Fruit fly (Drosophila melanogaster) whole organism, pupa: ENCODE results near the gene dan.

Source experiments
- CG10348 ChIP-seq: fragments of 200-800 bp; sonication (Bioruptor generic); IDR thresholded peaks from 2 replicates; pipeline ENCODE4 v1.3.6; 2022; ENCODE audit warnings: missing biosample characterization, missing genetic modification characterization
- CG12605 ChIP-seq: fragments of 200-800 bp; sonication (Bioruptor generic); IDR thresholded peaks from 2 replicates; pipeline ENCODE4 v1.3.6; 2022; ENCODE audit warnings: missing biosample characterization, missing genetic modification characterization
- CG13204 ChIP-seq: fragments of 200-800 bp; sonication (Bioruptor generic); optimal IDR thresholded peaks from 2 replicates; lab custom pipeline; 2018; ENCODE audit warnings: missing biosample characterization, mild to moderate bottlenecking, missing genetic modification characterization, moderate library complexity
- CG14655 ChIP-seq: fragments of 200-800 bp; sonication (Bioruptor generic); optimal IDR thresholded peaks from 3 replicates; lab custom pipeline; 2017; ENCODE audit warnings: mild to moderate bottlenecking, missing biosample characterization, missing genetic modification reagents, missing genetic modification characterization
- CG15710 ChIP-seq: fragments of 200-800 bp; sonication (Bioruptor generic); optimal IDR thresholded peaks from 2 replicates; lab custom pipeline; 2018; ENCODE audit warnings: missing biosample characterization, mild to moderate bottlenecking, missing genetic modification characterization, moderate library complexity
- CG17806 ChIP-seq: fragments of 200-800 bp; sonication (Bioruptor generic); optimal IDR thresholded peaks from 2 replicates; lab custom pipeline; 2018; ENCODE audit warnings: missing biosample characterization, mild to moderate bottlenecking, missing genetic modification characterization, moderate library complexity
- CG32121 ChIP-seq: fragments of 200-800 bp; sonication (Bioruptor generic); IDR thresholded peaks from 2 replicates; pipeline ENCODE4 v1.3.6; 2022; ENCODE audit warnings: missing biosample characterization, missing genetic modification characterization
- CG34367 ChIP-seq: fragments of 200-800 bp; sonication (Bioruptor generic); optimal IDR thresholded peaks from 2 replicates; lab custom pipeline; 2018; ENCODE audit warnings: missing biosample characterization, mild to moderate bottlenecking, missing genetic modification characterization
- CG4496 ChIP-seq: fragments of 200-800 bp; sonication (Bioruptor generic); IDR thresholded peaks from 3 replicates; pipeline ENCODE4 v1.3.6; 2022; ENCODE audit warnings: missing biosample characterization, missing genetic modification characterization
- CG8159 ChIP-seq: fragments of 200-800 bp; sonication (Bioruptor generic); optimal IDR thresholded peaks from 3 replicates; lab custom pipeline; 2018; ENCODE audit warnings: missing biosample characterization, mild to moderate bottlenecking, missing genetic modification characterization, moderate library complexity
- CG8301 ChIP-seq: fragments of 200-800 bp; sonication (Bioruptor generic); optimal IDR thresholded peaks from 2 replicates; lab custom pipeline; 2018; ENCODE audit warnings: missing biosample characterization, mild to moderate bottlenecking, missing genetic modification characterization
- CG9948 ChIP-seq: fragments of 200-800 bp; sonication (Bioruptor generic); optimal IDR thresholded peaks from 2 replicates; lab custom pipeline; 2018; ENCODE audit warnings: missing biosample characterization, mild to moderate bottlenecking, missing genetic modification characterization, moderate library complexity
- D1 ChIP-seq: fragments of 200-800 bp; sonication (Bioruptor generic); optimal IDR thresholded peaks from 2 replicates; lab custom pipeline; 2018; ENCODE audit warnings: missing biosample characterization, mild to moderate bottlenecking, missing genetic modification characterization, moderate library complexity
- EcR ChIP-seq: fragments of 200-800 bp; sonication (Bioruptor generic); optimal IDR thresholded peaks from 3 replicates; lab custom pipeline; 2019; ENCODE audit warnings: missing biosample characterization, missing genetic modification characterization, mild to moderate bottlenecking, moderate library complexity, missing genetic modification reagents
- Ets98B ChIP-seq: fragments of 200-800 bp; sonication (Bioruptor generic); IDR thresholded peaks from 2 replicates; pipeline ENCODE4 v1.3.6; 2022; ENCODE audit warnings: missing biosample characterization, missing genetic modification characterization
- Pif1A ChIP-seq: fragments of 200-800 bp; sonication (Bioruptor generic); optimal IDR thresholded peaks from 3 replicates; lab custom pipeline; 2016; ENCODE audit warnings: missing biosample characterization, missing genetic modification characterization
- Pif1B ChIP-seq: fragments of 200-800 bp; sonication (Bioruptor generic); optimal IDR thresholded peaks from 3 replicates; lab custom pipeline; 2016; ENCODE audit warnings: missing biosample characterization, missing genetic modification characterization
- Snoo ChIP-seq: fragments of 200-800 bp; sonication (Bioruptor generic); optimal IDR thresholded peaks from 3 replicates; lab custom pipeline; 2017; ENCODE audit warnings: missing biosample characterization, mild to moderate bottlenecking, missing genetic modification characterization, inconsistent platforms
- fd96Ca ChIP-seq: fragments of 200-800 bp; sonication (Bioruptor generic); IDR thresholded peaks from 3 replicates; pipeline ENCODE4 v1.3.6; 2022; ENCODE audit warnings: missing biosample characterization, missing genetic modification characterization
- gl ChIP-seq: fragments of 200-800 bp; sonication (Bioruptor generic); optimal IDR thresholded peaks from 2 replicates; lab custom pipeline; 2018; ENCODE audit warnings: missing biosample characterization, mild to moderate bottlenecking, missing genetic modification characterization
- rn ChIP-seq: fragments of 200-800 bp; sonication (Bioruptor generic); IDR thresholded peaks from 2 replicates; pipeline ENCODE4 v1.3.6; 2022; ENCODE audit warnings: missing biosample characterization, missing genetic modification characterization

dan gene

dm6 chr3R:25167407-25168191, 16.6 kb upstream of the dan start:
- TF ChIP-seq CG13204 (GFP tag; lab: Kevin White, UChicago) (no peak), CG9948 (tag; lab: Kevin White, UChicago) (no peak), CG8159 (tag; lab: Kevin White, UChicago) (peak; percentile 5)

DNA sequence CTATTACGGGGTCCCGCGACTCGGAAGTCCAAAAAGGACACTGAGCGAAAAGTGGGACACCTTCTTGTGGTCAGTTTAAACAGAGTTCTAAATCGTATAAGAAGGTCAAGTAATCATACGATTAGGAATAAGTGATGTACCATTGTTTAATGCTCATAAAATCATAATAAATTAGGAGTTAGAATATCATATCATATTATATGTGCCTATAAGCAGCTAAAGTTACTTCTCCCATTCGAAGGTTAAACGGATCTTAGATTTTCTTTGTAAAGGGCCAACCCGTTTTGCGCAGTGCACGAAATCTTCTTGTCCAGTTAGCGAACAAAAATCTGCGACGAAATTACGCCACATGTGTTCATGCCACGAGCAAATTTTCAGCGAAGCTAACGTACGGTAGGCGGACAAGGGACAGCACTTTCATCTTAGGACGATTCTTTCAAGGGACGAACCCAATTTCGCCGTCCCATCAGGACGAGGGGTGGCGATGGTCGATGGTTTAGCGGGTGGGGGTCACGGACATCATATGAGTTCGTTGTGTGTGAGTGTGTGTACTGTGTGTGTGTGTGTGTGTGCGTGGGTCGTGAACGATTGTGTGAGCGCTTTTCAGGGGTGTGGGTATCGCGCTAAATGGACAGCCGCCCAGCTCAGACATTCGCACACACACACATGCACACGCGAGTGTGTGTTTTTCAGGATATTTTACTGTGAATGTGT, 15.8 kb upstream of the dan start:
- TF ChIP-seq CG4496 (GFP tag; lab: Robert Waterston, UW): no peak
- no peak for TF ChIP-seq Pif1B (GFP tag; lab: Kevin White, UChicago)
- no peak for TF ChIP-seq CG32121 (GFP tag; lab: Robert Waterston, UW)
- TF ChIP-seq EcR: no peak

DNA sequence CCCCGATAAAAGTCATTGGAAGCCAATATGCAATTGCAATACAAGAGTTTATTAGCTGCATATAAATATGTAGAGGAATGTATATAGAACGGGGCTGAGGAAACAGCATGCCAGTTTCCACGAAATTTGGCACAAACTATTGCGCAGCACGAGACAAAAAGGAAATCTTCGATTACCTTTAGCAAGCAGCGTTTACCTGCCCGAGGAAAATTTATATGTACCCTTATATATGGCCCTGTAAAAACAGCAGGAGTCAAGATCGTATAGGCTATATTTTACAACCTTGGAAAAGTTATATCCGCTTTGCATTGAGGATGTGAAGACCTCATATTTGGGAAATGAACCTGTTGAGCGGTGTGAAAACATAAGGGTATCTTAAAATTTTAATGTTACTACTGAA, 11.8 kb upstream of the dan start:
- TF ChIP-seq CG4496 (GFP tag; lab: Robert Waterston, UW) (no peak), CG13204 (GFP tag; lab: Kevin White, UChicago) (no peak), CG9948 (tag; lab: Kevin White, UChicago) (no peak), CG34367 (tag; lab: Kevin White, UChicago) (no peak), CG15710 (no peak), CG8159 (tag; lab: Kevin White, UChicago) (no peak), Pif1A (GFP tag; lab: Kevin White, UChicago) (no peak), D1 (tag; lab: Kevin White, UChicago) (no peak)

dm6 chr3R:25172976-25173375, 11.2 kb upstream of the dan start:
- no peak for TF ChIP-seq D1 (tag; lab: Kevin White, UChicago)
- no peak for TF ChIP-seq CG14655 (GFP tag; lab: Kevin White, UChicago)
- no peak for TF ChIP-seq CG8301 (tag; lab: Kevin White, UChicago)
- no peak for TF ChIP-seq CG9948 (tag; lab: Kevin White, UChicago)
- no peak for TF ChIP-seq CG32121 (GFP tag; lab: Robert Waterston, UW)
- no peak for TF ChIP-seq EcR

dm6 chr3R:25174244-25174643, 9.9 kb upstream of the dan start:
- no peak for TF ChIP-seq CG4496 (GFP tag; lab: Robert Waterston, UW)
- TF ChIP-seq CG10348 (GFP tag; lab: Robert Waterston, UW): no peak
- no peak for TF ChIP-seq fd96Ca (GFP tag; lab: Robert Waterston, UW)
- TF ChIP-seq CG15710: peak; percentile 70
- TF ChIP-seq CG14655 (GFP tag; lab: Kevin White, UChicago): peak; percentile 43
- TF ChIP-seq CG17806 (tag; lab: Kevin White, UChicago): peak; percentile 65
- no peak for TF ChIP-seq rn
- peak; percentile 50 for TF ChIP-seq CG34367 (tag; lab: Kevin White, UChicago)
- TF ChIP-seq CG8301 (tag; lab: Kevin White, UChicago): peak; percentile 25
- TF ChIP-seq gl (tag; lab: Kevin White, UChicago): peak; percentile 18
- TF ChIP-seq CG9948 (tag; lab: Kevin White, UChicago): peak; percentile 66
- TF ChIP-seq CG8159 (tag; lab: Kevin White, UChicago): peak; percentile 84
- TF ChIP-seq Ets98B: no peak
- no peak for TF ChIP-seq D1 (tag; lab: Kevin White, UChicago)
- TF ChIP-seq EcR: no peak
- TF ChIP-seq CG12605 (GFP tag; lab: Robert Waterston, UW): no peak
- peak; percentile 49 for TF ChIP-seq Pif1A (GFP tag; lab: Kevin White, UChicago)
- TF ChIP-seq Snoo (tag; lab: Kevin White, UChicago): peak; percentile 50
- no peak for TF ChIP-seq CG32121 (GFP tag; lab: Robert Waterston, UW)
- TF ChIP-seq CG13204 (GFP tag; lab: Kevin White, UChicago): no peak

dm6 chr3R:25176517-25176916, 7.7 kb upstream of the dan start:
- TF ChIP-seq EcR (no peak), fd96Ca (GFP tag; lab: Robert Waterston, UW) (no peak), CG15710 (peak; percentile 12), CG12605 (GFP tag; lab: Robert Waterston, UW) (no peak), CG8159 (tag; lab: Kevin White, UChicago) (peak; percentile 21), Ets98B (no peak), CG13204 (GFP tag; lab: Kevin White, UChicago) (no peak), Snoo (tag; lab: Kevin White, UChicago) (no peak), D1 (tag; lab: Kevin White, UChicago) (no peak), Pif1A (GFP tag; lab: Kevin White, UChicago) (no peak), CG34367 (tag; lab: Kevin White, UChicago) (no peak), CG10348 (GFP tag; lab: Robert Waterston, UW) (no peak), CG32121 (GFP tag; lab: Robert Waterston, UW) (no peak), CG9948 (tag; lab: Kevin White, UChicago) (no peak), CG4496 (GFP tag; lab: Robert Waterston, UW) (no peak), rn (no peak), CG14655 (GFP tag; lab: Kevin White, UChicago) (no peak)
